Worm (Caenorhabditis elegans): ENCODE measurements around the gene bgal-2.

The bgal-2 gene

DNA sequence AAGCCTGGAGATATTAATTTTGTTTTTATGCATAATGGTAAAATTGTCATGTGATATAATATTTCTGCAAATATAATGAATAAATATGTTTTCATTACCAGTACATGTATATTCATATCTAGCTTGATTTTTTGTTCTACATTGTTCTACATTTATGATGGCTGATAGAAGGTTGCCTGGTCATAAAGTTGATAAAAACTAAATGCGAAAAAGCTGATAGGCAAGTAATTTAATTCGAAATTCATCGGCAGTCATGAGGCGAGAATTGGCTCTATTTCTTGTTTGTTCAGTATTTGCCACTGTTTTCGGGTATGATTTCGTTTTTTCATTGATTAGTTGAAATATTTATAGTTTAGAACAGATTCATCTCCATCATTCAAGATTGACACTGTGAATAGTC lies at the start of gene bgal-2:
Gene bgal-2 (plus strand): TSS at position 231 of the 400 bp plus-strand sequence.
- TF ChIP-seq sptf-1 (tag; optimal IDR thresholded peaks at IDR 0.05), result no peak
- no peak for TF ChIP-seq swsn-7 (tag; optimal IDR thresholded peaks at IDR 0.05)
- TF ChIP-seq elt-2 (tag; optimal IDR thresholded peaks at IDR 0.05), result peak; percentile 53
- TF ChIP-seq irx-1 (tag; optimal IDR thresholded peaks at IDR 0.05), result no peak

DNA sequence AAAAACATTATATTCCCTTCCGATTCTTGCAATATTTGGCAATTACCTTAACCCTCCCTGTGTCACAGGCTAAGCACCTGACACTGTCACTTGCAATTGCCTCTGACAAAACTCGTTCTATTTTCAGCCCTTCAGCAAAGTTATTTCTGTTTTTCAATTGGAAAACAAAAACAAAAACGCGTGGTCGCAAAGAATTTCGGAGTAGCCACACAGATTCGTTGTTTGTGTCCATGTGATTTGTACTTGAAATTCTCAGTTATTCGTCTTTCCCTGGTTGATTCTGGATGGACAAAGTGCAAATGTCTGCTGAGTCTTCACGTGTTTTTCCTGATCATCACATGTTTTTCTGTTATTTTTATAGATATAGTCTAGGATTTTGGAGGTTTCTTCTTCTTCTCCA lies 48.7 kb upstream of the bgal-2 start:
- peak; percentile 32 for TF ChIP-seq nhr-11 (tag; optimal IDR thresholded peaks at IDR 0.05)
- no peak for TF ChIP-seq dsc-1 (tag; optimal IDR thresholded peaks at IDR 0.05)
- no peak for TF ChIP-seq aha-1 (tag; optimal IDR thresholded peaks at IDR 0.05)
- no peak for TF ChIP-seq egl-13 (tag; optimal IDR thresholded peaks at IDR 0.05)
- TF ChIP-seq lin-14 (GFP tag; optimal IDR thresholded peaks at IDR 0.05), result peak; percentile 80
- no peak for TF ChIP-seq elt-2 (tag; optimal IDR thresholded peaks at IDR 0.05)
- TF ChIP-seq ets-5 (GFP tag; IDR thresholded peaks at IDR 0.05), result no peak
- TF ChIP-seq lin-35 (GFP tag; optimal IDR thresholded peaks at IDR 0.05), result peak in 1 of 2 experiments; percentile 71
- peak; percentile 41 for TF ChIP-seq ztf-4 (tag; optimal IDR thresholded peaks at IDR 0.05)
- TF ChIP-seq unc-98 (GFP tag; IDR thresholded peaks at IDR 0.05), result no peak
- TF ChIP-seq ceh-88 (GFP tag; IDR thresholded peaks at IDR 0.05), result no peak
- no peak for TF ChIP-seq isw-1 (GFP tag; IDR thresholded peaks at IDR 0.05)
- TF ChIP-seq mef-2 (tag; optimal IDR thresholded peaks at IDR 0.05), result peak; percentile 76
- no peak for TF ChIP-seq efl-1 (optimal IDR thresholded peaks at IDR 0.05)
- TF ChIP-seq efl-1 (GFP tag; optimal IDR thresholded peaks at IDR 0.05 in 1 of 2), result no peak
- no peak for TF ChIP-seq unc-62 (GFP tag; optimal IDR thresholded peaks at IDR 0.05)
- TF ChIP-seq pag-3 (tag; optimal IDR thresholded peaks at IDR 0.05; ENCODE audit: borderline replicate concordance, insufficient read depth), result no peak
- no peak for TF ChIP-seq fos-1 (tag; optimal IDR thresholded peaks at IDR 0.05)
- TF ChIP-seq lin-39 (tag; optimal IDR thresholded peaks at IDR 0.05), result no peak
- TF ChIP-seq zag-1 (tag; optimal IDR thresholded peaks at IDR 0.05), result no peak
- peak; percentile 65 for TF ChIP-seq nhr-84 (tag; optimal IDR thresholded peaks at IDR 0.05)
- no peak for TF ChIP-seq hlh-4 (tag; optimal IDR thresholded peaks at IDR 0.05)
- peak; percentile 39 for TF ChIP-seq xbp-1 (tag; optimal IDR thresholded peaks at IDR 0.05)
- TF ChIP-seq ces-1 (GFP tag; optimal IDR thresholded peaks at IDR 0.05), result no peak
- TF ChIP-seq pqm-1 (tag; optimal IDR thresholded peaks at IDR 0.05), result no peak
- TF ChIP-seq rnt-1 (tag; optimal IDR thresholded peaks at IDR 0.05), result peak; percentile 46
- TF ChIP-seq nhr-237 (tag; optimal IDR thresholded peaks at IDR 0.05), result no peak
- no peak for TF ChIP-seq hlh-17 (GFP tag; optimal IDR thresholded peaks at IDR 0.05; ENCODE audit: borderline replicate concordance)
- no peak for TF ChIP-seq mab-9 (GFP tag; IDR thresholded peaks at IDR 0.05)
- TF ChIP-seq alr-1 (tag; optimal IDR thresholded peaks at IDR 0.05; ENCODE audit: borderline replicate concordance), result no peak
- TF ChIP-seq C16A3.4 (tag; optimal IDR thresholded peaks at IDR 0.05), result peak; percentile 39
- no peak for TF ChIP-seq sox-4 (tag; optimal IDR thresholded peaks at IDR 0.05)
- peak in 2 of 6 experiments; percentile 16 to 63 for TF ChIP-seq elt-3 (tag; optimal IDR thresholded peaks at IDR 0.05)
- peak; percentile 8 for TF ChIP-seq nhr-90 (tag; optimal IDR thresholded peaks at IDR 0.05; ENCODE audit: poor library complexity)
- no peak for TF ChIP-seq nhr-76 (tag; optimal IDR thresholded peaks at IDR 0.05)
- peak in 1 of 3 experiments; percentile 29 for TF ChIP-seq dpl-1 (GFP tag; optimal IDR thresholded peaks at IDR 0.05)
- peak; percentile 88 for TF ChIP-seq nhr-71 (tag; optimal IDR thresholded peaks at IDR 0.05)
- TF ChIP-seq vab-15 (tag; optimal IDR thresholded peaks at IDR 0.05), result peak; percentile 69
- TF ChIP-seq tbx-2 (tag; optimal IDR thresholded peaks at IDR 0.05), result peak; percentile 44
- TF ChIP-seq fkh-4 (tag; optimal IDR thresholded peaks at IDR 0.05; ENCODE audit: borderline replicate concordance), result no peak
- TF ChIP-seq lsy-2 (tag; optimal IDR thresholded peaks at IDR 0.05), result peak; percentile 36 to 77
- no peak for TF ChIP-seq ama-1 (optimal IDR thresholded peaks at IDR 0.05)
- TF ChIP-seq lir-3 (tag; optimal IDR thresholded peaks at IDR 0.05; ENCODE audit: poor library complexity), result peak; percentile 36
- peak; percentile 79 for TF ChIP-seq nhr-19 (GFP tag; conservative IDR thresholded peaks at IDR 0.05)
- no peak for TF ChIP-seq egl-27 (tag; optimal IDR thresholded peaks at IDR 0.05)
- TF ChIP-seq Y116A8C.19 (tag; optimal IDR thresholded peaks at IDR 0.05; ENCODE audit: borderline replicate concordance), result no peak
- no peak for TF ChIP-seq ceh-82 (tag; optimal IDR thresholded peaks at IDR 0.05)
- TF ChIP-seq nhr-77 (tag; optimal IDR thresholded peaks at IDR 0.05), result no peak

All from whole organism, L1 larva.